Fruit fly (Drosophila melanogaster) whole organism, embryonic: ENCODE data around the gene gro.
A peak's percentile ranks its signal among the peaks of the same experiment; 100 is the strongest.

Source experiments
- Atf6 ChIP-seq: fragments of 200-800 bp; sonication (Bioruptor generic); IDR thresholded peaks from 2 replicates; pipeline ENCODE4 v1.3.6; 2022; ENCODE audit warnings: missing biosample characterization, missing genetic modification characterization
- CG10274 ChIP-seq: fragments of 200-800 bp; sonication (Bioruptor generic); optimal IDR thresholded peaks from 3 replicates; lab custom pipeline; 2017; ENCODE audit warnings: missing biosample characterization, mild to moderate bottlenecking, missing genetic modification characterization
- CG12155 ChIP-seq: fragments of 200-800 bp; sonication (Bioruptor generic); optimal IDR thresholded peaks from 3 replicates; lab custom pipeline; 2016; ENCODE audit warnings: missing biosample characterization, missing genetic modification characterization
- CG15696 ChIP-seq: fragments of 200-800 bp; sonication (Bioruptor generic); optimal IDR thresholded peaks from 2 replicates; lab custom pipeline; 2019; ENCODE audit warnings: missing biosample characterization, mild to moderate bottlenecking, missing genetic modification characterization, moderate library complexity
- CG17186 ChIP-seq: fragments of 200-800 bp; sonication (Bioruptor generic); optimal IDR thresholded peaks from 3 replicates; lab custom pipeline; 2017; ENCODE audit warnings: missing biosample characterization, missing genetic modification reagents, missing genetic modification characterization
- CG18262 ChIP-seq: fragments of 200-800 bp; optimal IDR thresholded peaks from 3 replicates; lab custom pipeline; 2019; ENCODE audit warnings: missing biosample characterization, mild to moderate bottlenecking, missing genetic modification characterization, moderate library complexity
- CG18476 ChIP-seq: fragments of 200-800 bp; sonication (Bioruptor generic); optimal IDR thresholded peaks from 2 replicates; lab custom pipeline; 2016; ENCODE audit warnings: missing biosample characterization, mild to moderate bottlenecking, missing genetic modification characterization
- CG2120 ChIP-seq: fragments of 200-800 bp; sonication (Bioruptor generic); optimal IDR thresholded peaks from 3 replicates; lab custom pipeline; 2016; ENCODE audit warnings: missing biosample characterization, missing genetic modification characterization
- CG32772 ChIP-seq: fragments of 200-800 bp; sonication (Bioruptor generic); IDR thresholded peaks from 2 replicates; pipeline ENCODE4 v1.3.6; 2022; ENCODE audit warnings: missing biosample characterization, missing genetic modification characterization
- CG42726 ChIP-seq: fragments of 200-800 bp; sonication (Bioruptor generic); IDR thresholded peaks from 2 replicates; pipeline ENCODE4 v1.3.6; 2022; ENCODE audit warnings: missing biosample characterization, missing genetic modification characterization; ENCODE audit not compliant: partially characterized antibody
- CG4404 ChIP-seq: fragments of 200-800 bp; sonication (Bioruptor generic); IDR thresholded peaks from 2 replicates; pipeline ENCODE4 v1.3.6; 2022; ENCODE audit warnings: missing biosample characterization, missing genetic modification characterization
- CG6689 ChIP-seq: fragments of 200-800 bp; sonication (Bioruptor generic); IDR thresholded peaks from 2 replicates; pipeline ENCODE4 v1.3.6; 2022; ENCODE audit warnings: missing biosample characterization, missing genetic modification characterization
- CG7271 ChIP-seq: fragments of 200-800 bp; sonication (Bioruptor generic); optimal IDR thresholded peaks from 2 replicates; lab custom pipeline; 2018; ENCODE audit warnings: missing biosample characterization, mild to moderate bottlenecking, missing genetic modification characterization, moderate library complexity
- CG7786 ChIP-seq: fragments of 200-800 bp; sonication (Bioruptor generic); optimal IDR thresholded peaks from 2 replicates; lab custom pipeline; 2016; ENCODE audit warnings: missing biosample characterization, missing genetic modification characterization
- CG7963 ChIP-seq: fragments of 200-800 bp; sonication (Bioruptor generic); IDR thresholded peaks from 3 replicates; pipeline ENCODE4 v1.3.6; 2022; ENCODE audit warnings: missing biosample characterization, missing genetic modification characterization; ENCODE audit not compliant: partially characterized antibody
- CG8089 ChIP-seq: fragments of 200-800 bp; sonication (Bioruptor generic); optimal IDR thresholded peaks from 3 replicates; lab custom pipeline; 2016; ENCODE audit warnings: missing biosample characterization, missing genetic modification characterization
- CG8290 ChIP-seq, 3 experiments: fragments of 200-800 bp; sonication (Bioruptor generic); optimal IDR thresholded peaks; 2 replicates each; lab custom pipeline; 2016 to 2019; ENCODE audit warnings: missing biosample characterization in 3 of 3, missing genetic modification characterization in 3 of 3, mild to moderate bottlenecking in 2 of 3, moderate library complexity in 1 of 3
- CG8388 ChIP-seq: fragments of 200-800 bp; sonication (Bioruptor generic); optimal IDR thresholded peaks from 2 replicates; lab custom pipeline; 2019; ENCODE audit warnings: missing biosample characterization, mild to moderate bottlenecking, missing genetic modification characterization, moderate library complexity
- CG8765 ChIP-seq: fragments of 200-800 bp; sonication (Bioruptor generic); IDR thresholded peaks from 2 replicates; pipeline ENCODE4 v1.3.6; 2022; ENCODE audit warnings: missing biosample characterization, missing genetic modification characterization
- CG9215 ChIP-seq: fragments of 200-800 bp; sonication (Bioruptor generic); IDR thresholded peaks from 2 replicates; pipeline ENCODE4 v1.3.6; 2022; ENCODE audit warnings: missing biosample characterization, missing genetic modification characterization
- D ChIP-seq, 2 experiments: fragments of 200-800 bp in 1 of 2; fragments of >200 bp in 1 of 2; sonication (Bioruptor generic) in 1 of 2; optimal IDR thresholded peaks; 2 replicates in 1 of 2; 3 replicates in 1 of 2; lab custom pipeline; 2017; ENCODE audit warnings: mild to moderate bottlenecking in 1 of 2, missing biosample characterization in 1 of 2, missing genetic modification characterization in 1 of 2, missing genetic modification reagents in 1 of 2
- Dll ChIP-seq: fragments of 200-800 bp; sonication (Bioruptor generic); IDR thresholded peaks from 4 replicates; pipeline ENCODE4 v1.3.6; 2022; ENCODE audit warnings: missing biosample characterization, missing genetic modification characterization; ENCODE audit not compliant: partially characterized antibody
- HLH3B ChIP-seq: fragments of 200-800 bp; sonication (Bioruptor generic); IDR thresholded peaks from 2 replicates; pipeline ENCODE4 v1.3.6; 2022; ENCODE audit warnings: missing biosample characterization, missing genetic modification characterization
- Hsf ChIP-seq: fragments of 200-800 bp; sonication (Bioruptor generic); optimal IDR thresholded peaks from 3 replicates; lab custom pipeline; 2016; ENCODE audit warnings: missing biosample characterization, missing genetic modification characterization
- Ravus ChIP-seq: fragments of 200-800 bp; sonication (Bioruptor generic); IDR thresholded peaks from 2 replicates; pipeline ENCODE4 v1.3.6; 2022; ENCODE audit warnings: missing biosample characterization, missing genetic modification characterization
- Sry-β ChIP-seq: fragments of 200-800 bp; sonication (Bioruptor generic); optimal IDR thresholded peaks from 2 replicates; lab custom pipeline; 2018; ENCODE audit warnings: missing biosample characterization, mild to moderate bottlenecking, missing genetic modification characterization, moderate library complexity
- Trl ChIP-seq, 3 experiments: fragments of >200 bp in 2 of 3; fragments of 200-800 bp in 1 of 3; sonication (Bioruptor generic) in 1 of 3; optimal IDR thresholded peaks; 2 replicates in 1 of 3; 3 replicates in 2 of 3; lab custom pipeline; 2016 to 2017; ENCODE audit warnings: missing biosample characterization in 1 of 3, missing genetic modification characterization in 1 of 3
- al ChIP-seq: fragments of 200-800 bp; sonication (Bioruptor generic); IDR thresholded peaks from 2 replicates; pipeline ENCODE4 v1.3.6; 2022; ENCODE audit warnings: missing biosample characterization, missing genetic modification characterization
- ara ChIP-seq: fragments of 200-800 bp; sonication (Bioruptor generic); IDR thresholded peaks from 2 replicates; pipeline ENCODE4 v1.3.6; 2022; ENCODE audit warnings: missing biosample characterization, missing genetic modification characterization
- bowl ChIP-seq: fragments of 200-800 bp; sonication (Bioruptor generic); IDR thresholded peaks from 2 replicates; pipeline ENCODE4 v1.3.6; 2022; ENCODE audit warnings: missing biosample characterization, missing genetic modification characterization
- caup ChIP-seq: fragments of 200-800 bp; sonication (Bioruptor generic); optimal IDR thresholded peaks from 3 replicates; lab custom pipeline; 2017; ENCODE audit warnings: missing biosample characterization, mild to moderate bottlenecking, missing genetic modification characterization, moderate library complexity; ENCODE audit not compliant: severe bottlenecking
- cg ChIP-seq: fragments of 200-800 bp; sonication (Bioruptor generic); optimal IDR thresholded peaks from 3 replicates; lab custom pipeline; 2019; ENCODE audit warnings: missing biosample characterization, mild to moderate bottlenecking, missing genetic modification characterization, moderate library complexity
- corto ChIP-seq: fragments of 200-800 bp; sonication (Bioruptor generic); optimal IDR thresholded peaks from 2 replicates; lab custom pipeline; 2016; ENCODE audit warnings: missing biosample characterization, mild to moderate bottlenecking, missing genetic modification characterization, moderate library complexity
- cwo ChIP-seq: fragments of 200-800 bp; sonication (Bioruptor generic); optimal IDR thresholded peaks from 3 replicates; lab custom pipeline; 2017; ENCODE audit warnings: missing biosample characterization, missing genetic modification characterization, mild to moderate bottlenecking, moderate library complexity, missing genetic modification reagents
- danr ChIP-seq: fragments of 200-800 bp; sonication (Bioruptor generic); IDR thresholded peaks from 2 replicates; pipeline ENCODE4 v1.3.6; 2022; ENCODE audit warnings: missing biosample characterization, missing genetic modification characterization
- dimm ChIP-seq: fragments of 200-800 bp; sonication (Bioruptor generic); IDR thresholded peaks from 2 replicates; pipeline ENCODE4 v1.3.6; 2022; ENCODE audit warnings: missing biosample characterization, missing genetic modification characterization
- mirr ChIP-seq: fragments of 200-800 bp; sonication (Bioruptor generic); optimal IDR thresholded peaks from 3 replicates; lab custom pipeline; 2018; ENCODE audit warnings: missing biosample characterization, mild to moderate bottlenecking, missing genetic modification characterization
- nau ChIP-seq: fragments of 200-800 bp; sonication (Bioruptor generic); optimal IDR thresholded peaks from 3 replicates; lab custom pipeline; 2017; ENCODE audit warnings: missing biosample characterization, mild to moderate bottlenecking, missing genetic modification characterization, missing genetic modification reagents
- pita ChIP-seq: fragments of 200-800 bp; sonication (Bioruptor generic); optimal IDR thresholded peaks from 2 replicates; lab custom pipeline; 2017; ENCODE audit warnings: missing biosample characterization, mild to moderate bottlenecking, missing genetic modification characterization
- psq ChIP-seq: fragments of 200-800 bp; sonication (Bioruptor generic); optimal IDR thresholded peaks from 2 replicates; lab custom pipeline; 2017; ENCODE audit warnings: missing biosample characterization, missing genetic modification characterization
- repo ChIP-seq: fragments of 200-800 bp; sonication (Bioruptor generic); optimal IDR thresholded peaks from 2 replicates; lab custom pipeline; 2016; ENCODE audit warnings: missing biosample characterization, missing genetic modification characterization
- salm ChIP-seq: fragments of 200-800 bp; sonication (Bioruptor generic); optimal IDR thresholded peaks from 2 replicates; lab custom pipeline; 2018; ENCODE audit warnings: missing biosample characterization, mild to moderate bottlenecking, missing genetic modification characterization
- schlank ChIP-seq: fragments of 200-800 bp; sonication (Bioruptor generic); optimal IDR thresholded peaks from 2 replicates; lab custom pipeline; 2018; ENCODE audit warnings: missing biosample characterization, mild to moderate bottlenecking, missing genetic modification characterization
- sisA ChIP-seq: fragments of 200-800 bp; sonication (Bioruptor generic); IDR thresholded peaks from 2 replicates; pipeline ENCODE4 v1.3.6; 2022; ENCODE audit warnings: missing biosample characterization, missing genetic modification characterization
- tap ChIP-seq: fragments of 200-800 bp; optimal IDR thresholded peaks from 3 replicates; lab custom pipeline; 2019; ENCODE audit warnings: missing biosample characterization, mild to moderate bottlenecking, missing genetic modification characterization, moderate library complexity
- trh ChIP-seq: fragments of 200-800 bp; sonication (Bioruptor generic); optimal IDR thresholded peaks from 2 replicates; lab custom pipeline; 2016; ENCODE audit warnings: missing biosample characterization, missing genetic modification characterization
- yki ChIP-seq: fragments of >200 bp; optimal IDR thresholded peaks from 3 replicates; lab custom pipeline; 2018
- zen2 ChIP-seq: fragments of 200-800 bp; sonication (Bioruptor generic); IDR thresholded peaks from 3 replicates; pipeline ENCODE4 v1.3.6; 2022; ENCODE audit warnings: missing biosample characterization, missing genetic modification characterization; ENCODE audit not compliant: partially characterized antibody

Gene gro

DNA sequence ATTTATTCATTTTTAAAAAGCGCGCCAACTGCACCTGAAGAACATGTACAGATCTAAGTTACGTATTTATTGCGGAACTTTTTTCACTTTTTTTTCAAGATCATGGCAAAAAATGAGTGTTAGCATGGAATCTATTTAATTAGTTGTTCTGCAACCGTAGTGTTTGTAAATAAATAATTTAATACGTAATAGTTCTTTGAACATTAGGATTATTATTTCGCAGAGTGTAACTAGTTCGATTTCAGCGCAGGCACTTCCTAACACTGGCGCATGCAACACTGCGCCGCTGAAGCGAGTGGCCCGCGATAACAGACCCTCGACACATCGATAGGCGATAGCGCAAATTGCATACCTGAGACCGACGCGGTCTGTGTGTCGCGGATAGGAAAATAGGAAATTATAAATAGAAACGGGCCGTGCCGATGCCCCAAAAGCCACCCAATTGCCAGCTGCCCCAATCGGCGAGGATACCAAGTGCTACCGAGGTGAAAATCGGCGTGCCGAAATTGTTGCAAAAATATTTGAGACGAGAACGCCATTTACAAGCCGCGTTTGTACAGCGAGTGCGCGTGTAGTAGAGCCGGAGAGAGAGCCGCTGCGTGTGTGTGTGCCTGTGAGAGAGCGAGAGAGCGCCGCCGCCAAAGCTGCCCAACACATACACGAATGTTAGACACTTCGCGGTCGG lies at the start of gene gro (continued):
- TF ChIP-seq mirr (GFP tag; lab: Kevin White, UChicago), result peak; percentile 66
- peak; percentile 26; the same call in 1 of the 2 replicates for TF ChIP-seq ara (GFP tag; lab: Robert Waterston, UW)
- TF ChIP-seq CG6689 (GFP tag; lab: Robert Waterston, UW), result peak; percentile 46; the same call in 1 of the 2 replicates
- TF ChIP-seq HLH3B (GFP tag; lab: Robert Waterston, UW), result peak; percentile 69
- TF ChIP-seq pita (GFP tag; lab: Kevin White, UChicago), result no peak
- TF ChIP-seq CG9215 (GFP tag; lab: Robert Waterston, UW), result peak; percentile 63
- peak; percentile 44; the same call in 1 of the 2 replicates for TF ChIP-seq CG32772
- TF ChIP-seq zen2 (GFP tag; lab: Robert Waterston, UW), result peak; percentile 26; the same call in 1 of the 3 replicates
- TF ChIP-seq CG8290 (GFP tag; optimal IDR thresholded peaks at IDR 0.05; lab: Kevin White, UChicago), result peak; percentile 72
- peak; percentile 64 to 91 for TF ChIP-seq CG8290 (tag; optimal IDR thresholded peaks at IDR 0.05; lab: Kevin White, UChicago)
- peak; percentile 78 for TF ChIP-seq Hsf (GFP tag; lab: Kevin White, UChicago)
- TF ChIP-seq Trl (optimal IDR thresholded peaks at IDR 0.05; lab: Kevin White, UChicago), result peak; percentile 93 to 96
- TF ChIP-seq Trl (GFP tag; optimal IDR thresholded peaks at IDR 0.05; lab: Kevin White, UChicago), result peak; percentile 83
- peak; percentile 81 for TF ChIP-seq caup (GFP tag; lab: Kevin White, UChicago)
- no peak for TF ChIP-seq danr
- TF ChIP-seq D (optimal IDR thresholded peaks at IDR 0.05; lab: Kevin White, UChicago), result no peak
- peak; percentile 26 for TF ChIP-seq D (GFP tag; optimal IDR thresholded peaks at IDR 0.05; lab: Kevin White, UChicago)
- peak; percentile 54 for TF ChIP-seq yki (lab: Kevin White, UChicago)
- TF ChIP-seq CG15696 (tag; lab: Kevin White, UChicago), result peak; percentile 51
- TF ChIP-seq CG42726 (GFP tag; lab: Robert Waterston, UW), result peak; percentile 60
- peak; percentile 15 for TF ChIP-seq trh (GFP tag; lab: Kevin White, UChicago)
- peak; percentile 21 for TF ChIP-seq CG8089
- TF ChIP-seq al (GFP tag; lab: Robert Waterston, UW), result peak; percentile 53
- TF ChIP-seq salm, result peak; percentile 35
- peak; percentile 65 for TF ChIP-seq sisA (GFP tag; lab: Robert Waterston, UW)
- no peak for TF ChIP-seq CG7271 (tag; lab: Kevin White, UChicago)
- peak; percentile 46 for TF ChIP-seq psq (GFP tag; lab: Kevin White, UChicago)
- peak; percentile 19 for TF ChIP-seq corto (GFP tag; lab: Kevin White, UChicago)
- peak; percentile 55 for TF ChIP-seq CG8765 (GFP tag; lab: Robert Waterston, UW)
- peak; percentile 90 for TF ChIP-seq CG17186 (GFP tag; lab: Kevin White, UChicago)
- TF ChIP-seq Dll, result peak; percentile 76
- no peak for TF ChIP-seq CG10274 (GFP tag; lab: Kevin White, UChicago)
- no peak for TF ChIP-seq tap (tag; lab: Kevin White, UChicago)
- TF ChIP-seq Sry-β (GFP tag; lab: Kevin White, UChicago), result peak; percentile 11
- peak; percentile 61 for TF ChIP-seq CG8388 (GFP tag; lab: Kevin White, UChicago)
- TF ChIP-seq CG12155 (GFP tag; lab: Kevin White, UChicago), result peak; percentile 99
- TF ChIP-seq Atf6 (GFP tag; lab: Robert Waterston, UW), result peak; percentile 69
- TF ChIP-seq bowl (GFP tag; lab: Robert Waterston, UW), result no peak
- TF ChIP-seq Ravus (GFP tag; lab: Robert Waterston, UW), result no peak
- TF ChIP-seq CG18262 (tag; lab: Kevin White, UChicago), result peak; percentile 51
- peak; percentile 42 for TF ChIP-seq schlank (tag; lab: Kevin White, UChicago)
- TF ChIP-seq dimm, result 0 out of 2 replicates have a peak, but pooled peaks have one; percentile 25
- TF ChIP-seq nau (GFP tag; lab: Kevin White, UChicago), result no peak
- TF ChIP-seq CG18476 (GFP tag; lab: Kevin White, UChicago), result peak; percentile 73
- peak; percentile 74 for TF ChIP-seq CG7786
- no peak for TF ChIP-seq cwo (GFP tag; lab: Kevin White, UChicago)
- TF ChIP-seq CG7963 (GFP tag; lab: Robert Waterston, UW), result peak; percentile 82
- peak; percentile 48 for TF ChIP-seq repo (GFP tag; lab: Kevin White, UChicago)
- TF ChIP-seq CG2120 (GFP tag; lab: Kevin White, UChicago), result peak; percentile 85
- peak; percentile 27; the same call in 1 of the 2 replicates for TF ChIP-seq CG4404 (GFP tag; lab: Robert Waterston, UW)
- TF ChIP-seq cg (GFP tag; lab: Kevin White, UChicago), result no peak
